Worm (Caenorhabditis elegans): ENCODE data around the gene F19G12.4.

The F19G12.4 gene

DNA sequence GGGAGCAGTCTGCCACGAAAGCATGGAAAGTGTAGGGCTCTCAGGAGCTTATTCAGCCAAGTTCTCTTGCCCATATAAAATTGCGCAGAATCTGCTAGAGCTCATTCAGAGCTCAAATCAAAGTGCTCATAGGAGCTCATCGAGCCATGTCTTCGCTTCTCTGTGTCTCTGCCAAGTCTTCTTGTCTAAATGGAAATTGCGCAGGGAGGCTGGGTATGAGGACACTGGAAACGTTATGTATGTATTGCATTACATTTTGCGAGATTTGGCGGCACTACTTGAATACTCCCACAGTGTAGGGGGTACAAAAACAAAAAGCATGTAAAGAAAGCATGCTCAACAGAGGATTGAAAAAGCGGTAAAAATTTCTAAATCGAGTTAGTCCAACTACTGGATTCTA, 20.0 kb downstream of the F19G12.4 start (continued):
- TF ChIP-seq ztf-6 (GFP tag; IDR thresholded peaks at IDR 0.05) (no peak), attf-3 (GFP tag; conservative IDR thresholded peaks at IDR 0.05) (no peak), tlf-1 (GFP tag; optimal IDR thresholded peaks at IDR 0.05) (no peak), lir-1 (GFP tag; conservative IDR thresholded peaks at IDR 0.05) (no peak), mcd-1 (GFP tag; IDR thresholded peaks at IDR 0.05) (no peak), tbx-9 (tag; optimal IDR thresholded peaks at IDR 0.05; ENCODE audit: borderline replicate concordance) (no peak)

DNA sequence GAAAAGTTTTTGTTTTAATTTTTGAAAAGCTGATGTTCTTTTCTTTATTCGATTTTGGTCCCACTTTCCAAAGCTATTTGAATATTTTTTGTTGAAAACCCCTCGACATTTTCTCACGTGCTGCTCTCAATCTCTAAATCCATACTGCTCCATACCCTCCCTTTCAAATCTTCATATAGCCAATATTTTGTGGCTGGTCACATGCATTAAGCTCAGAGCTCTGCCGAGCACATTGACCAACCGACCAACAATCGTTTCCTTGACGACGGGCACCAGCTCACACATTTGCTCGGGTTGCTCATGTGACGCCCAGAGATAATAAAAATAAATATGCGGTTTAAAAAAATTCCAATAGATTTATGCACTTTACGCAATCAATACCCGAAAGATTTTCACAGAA, 21.8 kb downstream of the F19G12.4 start:
- 0 out of 2 replicates have a peak, but pooled peaks have one; percentile 8 for TF ChIP-seq dox-1 (GFP tag; IDR thresholded peaks at IDR 0.05)
- no peak for TF ChIP-seq cebp-1 (GFP tag; IDR thresholded peaks at IDR 0.05)
- TF ChIP-seq cebp-1 (tag; optimal IDR thresholded peaks at IDR 0.05) = peak; percentile 24
- no peak for TF ChIP-seq gei-17 (GFP tag; optimal IDR thresholded peaks at IDR 0.05)
- peak in 1 of 3 experiments; percentile 25 for TF ChIP-seq lin-35 (GFP tag; optimal IDR thresholded peaks at IDR 0.05)

DNA sequence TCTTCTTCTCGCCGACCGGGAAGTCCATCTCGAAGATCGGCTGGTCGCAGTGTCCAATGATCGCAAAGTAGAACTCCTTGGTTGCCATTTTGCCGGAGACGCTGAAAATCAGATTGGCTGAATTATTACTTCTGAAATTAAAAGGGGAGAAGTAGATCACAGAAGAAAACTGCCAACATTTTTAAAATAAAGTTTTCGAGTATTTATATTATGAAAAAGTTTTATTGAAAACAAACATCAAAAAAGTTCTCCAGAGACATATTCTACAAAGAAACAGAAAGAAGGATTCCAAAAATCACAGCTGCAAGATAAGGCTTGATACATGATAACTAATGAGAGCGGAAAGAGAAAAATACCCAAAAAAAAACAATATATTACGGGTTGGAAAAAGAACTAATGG, 23.1 kb downstream of the F19G12.4 start, which contains the start of gene sedl-1:
sedl-1 (minus strand) TSS at position 101 of the 400 bp plus-strand sequence.
- TF ChIP-seq K12H6.12 (tag; optimal IDR thresholded peaks at IDR 0.05) (no peak), F37B4.10 (GFP tag; IDR thresholded peaks at IDR 0.05) (no peak), Y56A3A.18 (GFP tag; IDR thresholded peaks at IDR 0.05) (no peak), attf-6 (GFP tag; IDR thresholded peaks at IDR 0.05) (no peak), nhr-120 (GFP tag; IDR thresholded peaks at IDR 0.05) (no peak), ekl-4 (GFP tag; IDR thresholded peaks at IDR 0.05) (no peak), C17E4.6 (GFP tag; IDR thresholded peaks at IDR 0.05) (no peak), mxl-1 (tag; optimal IDR thresholded peaks at IDR 0.05) (no peak), die-1 (tag; optimal IDR thresholded peaks at IDR 0.05) (no peak)

DNA sequence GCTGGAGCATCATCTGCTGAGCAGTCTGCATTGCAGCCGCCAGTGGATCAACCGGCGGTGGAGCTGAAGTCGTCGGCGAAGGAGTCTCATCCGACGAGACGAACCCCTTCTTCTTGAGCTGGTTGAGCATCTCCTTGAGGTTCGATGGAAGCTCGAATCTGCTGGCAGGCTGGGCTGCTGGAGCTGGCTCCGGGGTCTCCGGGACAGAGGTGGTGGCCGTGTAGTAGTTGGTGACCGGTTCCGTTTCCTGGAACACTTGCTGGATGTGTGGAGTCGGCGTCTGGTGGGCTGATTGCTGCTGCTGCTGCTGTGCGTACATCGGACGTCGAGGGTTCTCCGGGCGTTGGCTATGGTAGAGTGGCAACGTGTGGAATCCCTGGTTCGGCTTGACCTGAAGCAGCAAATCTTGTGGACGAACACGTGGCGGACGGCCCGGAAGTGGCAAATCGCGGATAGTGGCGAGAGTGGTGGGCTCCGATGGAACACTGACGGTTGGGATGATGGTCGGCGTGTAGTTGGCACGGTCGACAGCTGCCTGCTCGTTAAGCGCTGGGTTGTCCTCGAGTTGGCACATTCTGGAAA, 24.6 kb downstream of the F19G12.4 start:
- TF ChIP-seq T07F8.4 (tag; optimal IDR thresholded peaks at IDR 0.05) (no peak), egl-44 (GFP tag; IDR thresholded peaks at IDR 0.05) (no peak), F39B2.1 (GFP tag; IDR thresholded peaks at IDR 0.05) (no peak), nhr-27 (tag; optimal IDR thresholded peaks at IDR 0.05) (no peak), him-1 (tag; optimal IDR thresholded peaks at IDR 0.05) (no peak), lsl-1 (GFP tag; optimal IDR thresholded peaks at IDR 0.05) (no peak), F23B12.7 (tag; optimal IDR thresholded peaks at IDR 0.05; ENCODE audit: insufficient read depth) (no peak), tbp1 (GFP tag; optimal IDR thresholded peaks at IDR 0.05) (no peak), zfh-2 (GFP tag; conservative IDR thresholded peaks at IDR 0.05) (peak; percentile 79), F22D6.2 (tag; optimal IDR thresholded peaks at IDR 0.05) (no peak), die-1 (tag; optimal IDR thresholded peaks at IDR 0.05) (no peak), egrh-3 (GFP tag; IDR thresholded peaks at IDR 0.05) (peak; percentile 79; the same call in 1 of the 2 replicates), efl-1 (GFP tag; optimal IDR thresholded peaks at IDR 0.05) (no peak), let-526 (GFP tag; IDR thresholded peaks at IDR 0.05) (no peak)
